Fruit fly (Drosophila melanogaster): Measurements from ENCODE around the gene Obp22a.

Obp22a gene

DNA sequence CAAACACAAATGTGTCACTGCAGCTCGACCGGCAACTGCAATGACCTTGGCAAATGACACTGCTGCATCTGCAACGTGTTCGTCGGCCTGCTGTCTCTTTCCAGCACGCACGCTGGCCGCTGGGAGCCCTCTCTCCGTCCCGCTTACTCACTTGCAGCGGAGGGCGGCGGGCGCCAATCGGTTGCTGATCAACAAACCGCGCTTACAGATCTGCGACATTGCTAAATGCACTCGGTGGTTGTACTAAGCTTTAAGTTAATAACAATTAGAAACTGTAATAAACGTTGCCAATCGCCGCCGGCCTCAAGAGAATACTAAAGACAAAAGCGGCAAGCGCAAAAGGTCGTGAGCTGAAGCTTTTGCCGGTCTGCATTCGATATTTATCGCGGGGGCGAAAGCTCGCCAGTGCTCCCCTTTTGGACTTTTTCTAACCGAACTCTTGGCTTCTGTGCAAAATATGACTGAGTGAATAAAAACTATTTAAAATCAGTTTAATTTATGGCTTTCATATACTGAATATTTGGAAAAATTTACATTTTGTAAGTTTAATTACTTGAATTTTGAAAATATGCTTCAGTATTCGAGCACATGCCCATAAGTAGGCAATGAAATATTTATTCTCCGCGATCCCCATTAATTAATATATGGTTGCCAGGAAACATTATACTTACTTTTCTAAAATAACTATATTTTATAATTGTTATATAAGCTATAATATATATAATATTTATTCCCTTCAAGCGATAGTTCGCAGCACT, 4.3 kb downstream of the Obp22a start, which contains the start of gene Got2 (continued):
- TF ChIP-seq Bteb2 (GFP tag; optimal IDR thresholded peaks at IDR 0.05), result no peak
- no peak for TF ChIP-seq sqz (GFP tag; optimal IDR thresholded peaks at IDR 0.05)
- TF ChIP-seq CG10979 (tag; optimal IDR thresholded peaks at IDR 0.05), result no peak
- no peak for TF ChIP-seq CG4707 (GFP tag; optimal IDR thresholded peaks at IDR 0.05)
- no peak for TF ChIP-seq twi (tag; optimal IDR thresholded peaks at IDR 0.05)
- TF ChIP-seq gfzf (GFP tag; optimal IDR thresholded peaks at IDR 0.05), result no peak
- TF ChIP-seq Hr51 (GFP tag; optimal IDR thresholded peaks at IDR 0.05), result peak in 1 of 2 experiments; percentile 23
- no peak for TF ChIP-seq Fer3 (tag; optimal IDR thresholded peaks at IDR 0.05)
- TF ChIP-seq Hmr (GFP tag; optimal IDR thresholded peaks at IDR 0.05), result peak; percentile 70
- TF ChIP-seq Vsx1 (GFP tag; optimal IDR thresholded peaks at IDR 0.05), result no peak
- TF ChIP-seq cwo (GFP tag; optimal IDR thresholded peaks at IDR 0.05), result no peak
- TF ChIP-seq pros (GFP tag; optimal IDR thresholded peaks at IDR 0.05), result no peak
- peak; percentile 17 for TF ChIP-seq nmo (GFP tag; optimal IDR thresholded peaks at IDR 0.05)
- TF ChIP-seq CG10147 (GFP tag; optimal IDR thresholded peaks at IDR 0.05), result no peak
- no peak for TF ChIP-seq CrebB (tag; optimal IDR thresholded peaks at IDR 0.05)
- peak; percentile 13 for TF ChIP-seq CG6854 (GFP tag; optimal IDR thresholded peaks at IDR 0.05)
- no peak for TF ChIP-seq caup (GFP tag; optimal IDR thresholded peaks at IDR 0.05; ENCODE audit: severe bottlenecking)
- no peak for TF ChIP-seq gro (GFP tag; optimal IDR thresholded peaks at IDR 0.05)
- TF ChIP-seq Bdp1 (GFP tag; optimal IDR thresholded peaks at IDR 0.05), result no peak
- TF ChIP-seq wek (GFP tag; optimal IDR thresholded peaks at IDR 0.05), result no peak
- TF ChIP-seq CG12391 (tag; optimal IDR thresholded peaks at IDR 0.05), result peak; percentile 64
- TF ChIP-seq CG9437 (GFP tag; optimal IDR thresholded peaks at IDR 0.05), result peak; percentile 61
- TF ChIP-seq Chrac-16 (GFP tag; optimal IDR thresholded peaks at IDR 0.05), result no peak
- TF ChIP-seq Camta (GFP tag; optimal IDR thresholded peaks at IDR 0.05), result no peak
- TF ChIP-seq Usf (GFP tag; optimal IDR thresholded peaks at IDR 0.05), result no peak
- no peak for TF ChIP-seq nau (GFP tag; optimal IDR thresholded peaks at IDR 0.05)
- no peak for TF ChIP-seq insv (GFP tag; optimal IDR thresholded peaks at IDR 0.05)
- TF ChIP-seq CG16815 (GFP tag; optimal IDR thresholded peaks at IDR 0.05), result peak; percentile 7
- TF ChIP-seq Xrp1 (GFP tag; IDR thresholded peaks at IDR 0.05), result no peak
- peak; percentile 93 for TF ChIP-seq CG13287 (GFP tag; IDR thresholded peaks at IDR 0.05; ENCODE audit: partially characterized antibody)
- TF ChIP-seq Blimp-1 (GFP tag; optimal IDR thresholded peaks at IDR 0.05), result peak; percentile 26
- no peak for TF ChIP-seq BtbVII (GFP tag; optimal IDR thresholded peaks at IDR 0.05)
- no peak for TF ChIP-seq Taf1 (GFP tag; IDR thresholded peaks at IDR 0.05)
- TF ChIP-seq CTCF (GFP tag; optimal IDR thresholded peaks at IDR 0.05), result no peak
- no peak for TF ChIP-seq CG4854 (GFP tag; optimal IDR thresholded peaks at IDR 0.05)
- peak; percentile 69 for TF ChIP-seq CG34224 (GFP tag; IDR thresholded peaks at IDR 0.05; ENCODE audit: partially characterized antibody)
- TF ChIP-seq da (GFP tag; optimal IDR thresholded peaks at IDR 0.05), result no peak
- TF ChIP-seq CG10654 (GFP tag; optimal IDR thresholded peaks at IDR 0.05), result no peak
- TF ChIP-seq CG8388 (GFP tag; optimal IDR thresholded peaks at IDR 0.05), result no peak
- no peak for TF ChIP-seq pfk (GFP tag; optimal IDR thresholded peaks at IDR 0.05)
- no peak for TF ChIP-seq jumu (GFP tag; optimal IDR thresholded peaks at IDR 0.05)
- no peak for TF ChIP-seq dimm (GFP tag; IDR thresholded peaks at IDR 0.05)
- TF ChIP-seq CG3847 (GFP tag; IDR thresholded peaks at IDR 0.05), result 0 out of 2 replicates have a peak, but pooled peaks have one; percentile 33
- TF ChIP-seq B-H2 (GFP tag; optimal IDR thresholded peaks at IDR 0.05), result no peak
- peak; percentile 75 for TF ChIP-seq ato (GFP tag; IDR thresholded peaks at IDR 0.05; ENCODE audit: partially characterized antibody)
- no peak for TF ChIP-seq scrt (GFP tag; optimal IDR thresholded peaks at IDR 0.05)
- no peak for TF ChIP-seq ssp (GFP tag; IDR thresholded peaks at IDR 0.05)
- TF ChIP-seq dmrt99B (tag; optimal IDR thresholded peaks at IDR 0.05), result peak; percentile 19
- TF ChIP-seq al (GFP tag; IDR thresholded peaks at IDR 0.05), result 0 out of 2 replicates have a peak, but pooled peaks have one; percentile 26

Data from whole organism, embryonic.